Worm (Caenorhabditis elegans) whole organism, L4 larva: ENCODE results near the gene dcap-1.

Experiments used
- ZK546.5 ChIP-seq, 2 experiments: sonication (generic microtip); optimal IDR thresholded peaks; 2 replicates each; lab custom pipeline; 2017; ENCODE audit warnings: missing biosample characterization in 2 of 2, missing genetic modification characterization in 2 of 2
- aly-2 ChIP-seq: sonication (generic microtip); optimal IDR thresholded peaks from 2 replicates; lab custom pipeline; 2018; ENCODE audit warnings: missing biosample characterization, missing genetic modification characterization
- daf-19 ChIP-seq: fragments of 200-800 bp; sonication (Bioruptor generic); conservative IDR thresholded peaks from 2 replicates; pipeline ENCODE4 v1.3.6; 2022; ENCODE audit warnings: missing genetic modification characterization, missing compliant biosample characterization
- fkh-10 ChIP-seq: fragments of 150-350 bp; optimal IDR thresholded peaks from 2 replicates; lab custom pipeline; 2014; ENCODE audit warnings: missing biosample characterization, missing genetic modification reagents, missing genetic modification characterization
- hlh-30 ChIP-seq: sonication (generic microtip); optimal IDR thresholded peaks from 2 replicates; lab custom pipeline; 2017; ENCODE audit warnings: antibody characterized with exemption, mild to moderate bottlenecking, missing genetic modification characterization, missing compliant biosample characterization; ENCODE audit not compliant: insufficient read depth
- nhr-25 ChIP-seq: sonication (generic microtip); optimal IDR thresholded peaks from 2 replicates; lab custom pipeline; 2017; ENCODE audit warnings: missing genetic modification characterization, mild to moderate bottlenecking, missing compliant biosample characterization, antibody characterized with exemption, moderate library complexity, borderline replicate concordance; ENCODE audit not compliant: insufficient read depth
- snpc-4 ChIP-seq: fragments of 150-350 bp; optimal IDR thresholded peaks from 2 replicates; lab custom pipeline; 2014; ENCODE audit warnings: missing biosample characterization, missing genetic modification characterization

DNA sequence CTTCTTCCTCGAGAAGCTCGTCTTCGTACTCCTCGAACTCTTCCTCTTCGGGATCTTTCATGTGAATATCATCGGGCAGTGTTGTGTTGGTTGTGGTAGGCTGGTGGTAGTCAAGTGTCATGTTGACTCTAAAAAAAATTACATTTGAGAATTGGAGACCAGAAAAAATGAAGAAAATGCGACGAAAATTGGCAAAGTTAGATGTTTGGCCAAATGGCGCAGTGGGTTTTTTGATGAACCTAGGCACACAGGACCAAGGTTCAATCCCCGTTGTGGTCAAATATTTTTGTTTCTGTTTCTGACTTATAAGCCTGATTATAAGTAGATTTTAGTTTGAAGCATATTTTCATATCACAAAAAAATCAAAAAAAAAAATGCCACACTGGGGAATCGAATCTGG is 8.5 kb upstream of the dcap-1 start:
- TF ChIP-seq hlh-30 (tag; lab: Kevin White, UChicago) (no peak), aly-2 (tag; lab: Kevin White, UChicago) (no peak), snpc-4 (tag; lab: Kevin White, UChicago) (no peak), nhr-25 (tag; lab: Kevin White, UChicago) (no peak), fkh-10 (no peak), ZK546.5 (tag; optimal IDR thresholded peaks at IDR 0.05; lab: Kevin White, UChicago) (no peak), daf-19 (GFP tag; lab: Robert Waterston, UW) (no peak)
